Fruit fly (Drosophila melanogaster): Measurements from ENCODE around the gene Rrp40.

Rrp40 gene

DNA sequence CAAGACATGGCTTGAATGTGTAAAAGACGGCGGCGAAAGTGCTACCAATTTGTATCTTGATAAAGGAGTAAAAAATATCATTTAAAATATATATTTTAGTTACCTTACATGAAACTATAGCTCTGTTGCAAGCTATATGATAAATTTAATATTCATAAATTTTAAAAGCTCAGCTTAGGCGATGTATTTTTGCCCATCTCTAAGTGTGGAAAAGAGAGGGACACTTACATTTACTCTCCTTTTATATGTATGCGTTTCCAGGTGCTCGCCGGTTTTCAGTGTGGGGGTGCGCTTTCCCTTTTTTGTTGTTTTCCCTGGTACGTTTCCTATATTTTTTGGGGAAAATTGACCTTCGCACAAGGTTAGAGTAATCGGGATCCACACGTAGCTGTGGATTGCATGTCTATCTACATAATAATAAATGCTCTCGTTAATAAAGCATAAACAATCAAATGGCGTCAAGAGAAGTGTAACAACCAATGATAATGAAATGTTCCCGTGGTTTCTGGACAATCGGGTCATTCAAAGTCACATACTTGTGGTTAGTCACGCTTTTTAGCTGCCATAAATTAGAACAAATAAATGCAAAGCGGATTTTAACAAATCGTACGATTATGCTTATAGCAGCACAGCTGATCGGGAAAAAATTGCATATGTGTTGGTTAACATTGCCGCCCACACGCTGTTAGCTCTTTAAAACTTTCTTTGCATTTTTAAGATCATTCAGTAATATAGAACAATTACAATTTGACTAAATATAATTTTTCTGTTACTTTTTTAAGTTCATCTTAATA, 509 bp upstream of the Rrp40 start (continued):
- TF ChIP-seq unpg (GFP tag; optimal IDR thresholded peaks at IDR 0.05) (peak; percentile 98), zen2 (GFP tag; IDR thresholded peaks at IDR 0.05; ENCODE audit: partially characterized antibody) (no peak; the same call in 2 of the 3 replicates), CG13296 (GFP tag; optimal IDR thresholded peaks at IDR 0.05) (peak; percentile 98), CG6175 (GFP tag; IDR thresholded peaks at IDR 0.05) (peak; percentile 91), CG34422 (GFP tag; IDR thresholded peaks at IDR 0.05) (peak; percentile 95), ash1 (GFP tag; optimal IDR thresholded peaks at IDR 0.05) (peak; percentile 36), Nf-YC (tag; optimal IDR thresholded peaks at IDR 0.05) (peak; percentile 93), CG31365 (tag; optimal IDR thresholded peaks at IDR 0.05) (peak; percentile 84), tgo (GFP tag; IDR thresholded peaks at IDR 0.05) (peak; percentile 97), Hmx (GFP tag; optimal IDR thresholded peaks at IDR 0.05) (peak; percentile 77), ap (GFP tag; IDR thresholded peaks at IDR 0.05) (peak; percentile 93), Gug (GFP tag; IDR thresholded peaks at IDR 0.05) (peak; percentile 90), CG8089 (GFP tag; optimal IDR thresholded peaks at IDR 0.05) (peak; percentile 62), CG6765 (GFP tag; optimal IDR thresholded peaks at IDR 0.05) (peak; percentile 96), Lhr (GFP tag; optimal IDR thresholded peaks at IDR 0.05) (peak; percentile 96), croc (GFP tag; conservative IDR thresholded peaks at IDR 0.05) (peak; percentile 96), Asciz (GFP tag; optimal IDR thresholded peaks at IDR 0.05) (peak; percentile 90), CG6654 (GFP tag; optimal IDR thresholded peaks at IDR 0.05) (peak; percentile 69), CG1603 (tag; optimal IDR thresholded peaks at IDR 0.05) (peak; percentile 46), CG3065 (GFP tag; optimal IDR thresholded peaks at IDR 0.05) (peak; percentile 89), cad (GFP tag; optimal IDR thresholded peaks at IDR 0.05) (no peak), CG7357 (GFP tag; IDR thresholded peaks at IDR 0.05) (peak; percentile 92), Usf (GFP tag; optimal IDR thresholded peaks at IDR 0.05) (peak; percentile 97), CG1024 (GFP tag; IDR thresholded peaks at IDR 0.05) (peak; percentile 72), CG3281 (GFP tag; optimal IDR thresholded peaks at IDR 0.05) (no peak), ci (GFP tag; IDR thresholded peaks at IDR 0.05) (peak; percentile 97), Mes4 (GFP tag; optimal IDR thresholded peaks at IDR 0.05) (peak; percentile 74), CG16815 (GFP tag; optimal IDR thresholded peaks at IDR 0.05) (peak; percentile 96), jumu (GFP tag; optimal IDR thresholded peaks at IDR 0.05) (peak; percentile 86), trh (GFP tag; optimal IDR thresholded peaks at IDR 0.05) (peak; percentile 92), CG10267 (tag; optimal IDR thresholded peaks at IDR 0.05) (peak; percentile 91), CG11504 (tag; optimal IDR thresholded peaks at IDR 0.05) (peak; percentile 97), ken (GFP tag; IDR thresholded peaks at IDR 0.05) (peak; percentile 92; the same call in 2 of the 3 replicates), Meics (GFP tag; optimal IDR thresholded peaks at IDR 0.05) (peak; percentile 97), sens (GFP tag) (peak; percentile 97), kah (GFP tag; optimal IDR thresholded peaks at IDR 0.05) (peak; percentile 80), scrt (GFP tag; optimal IDR thresholded peaks at IDR 0.05) (peak; percentile 93), CG32772 (GFP tag; IDR thresholded peaks at IDR 0.05) (peak; percentile 93), bcd (GFP tag; optimal IDR thresholded peaks at IDR 0.05) (peak; percentile 96), CG31224 (GFP tag; IDR thresholded peaks at IDR 0.05) (peak; percentile 92), Six4 (GFP tag; optimal IDR thresholded peaks at IDR 0.05) (peak; percentile 95), en (GFP tag; optimal IDR thresholded peaks at IDR 0.05) (peak; percentile 33), Ada2b (GFP tag; IDR thresholded peaks at IDR 0.05) (peak; percentile 96), danr (GFP tag; IDR thresholded peaks at IDR 0.05) (peak; percentile 94), Awh (GFP tag; IDR thresholded peaks at IDR 0.05) (peak; percentile 92), Ets97D (GFP tag; optimal IDR thresholded peaks at IDR 0.05) (peak; percentile 67), CG12071 (GFP tag; optimal IDR thresholded peaks at IDR 0.05) (peak; percentile 90), sens-2 (GFP tag; IDR thresholded peaks at IDR 0.05) (peak; percentile 89), stc (GFP tag; IDR thresholded peaks at IDR 0.05) (peak; percentile 95), CG13894 (tag; optimal IDR thresholded peaks at IDR 0.05) (peak; percentile 98)

Data from whole organism, embryonic.